Fruit fly (Drosophila melanogaster): Measurements from ENCODE around the gene Npc2c.

The Npc2c gene

DNA sequence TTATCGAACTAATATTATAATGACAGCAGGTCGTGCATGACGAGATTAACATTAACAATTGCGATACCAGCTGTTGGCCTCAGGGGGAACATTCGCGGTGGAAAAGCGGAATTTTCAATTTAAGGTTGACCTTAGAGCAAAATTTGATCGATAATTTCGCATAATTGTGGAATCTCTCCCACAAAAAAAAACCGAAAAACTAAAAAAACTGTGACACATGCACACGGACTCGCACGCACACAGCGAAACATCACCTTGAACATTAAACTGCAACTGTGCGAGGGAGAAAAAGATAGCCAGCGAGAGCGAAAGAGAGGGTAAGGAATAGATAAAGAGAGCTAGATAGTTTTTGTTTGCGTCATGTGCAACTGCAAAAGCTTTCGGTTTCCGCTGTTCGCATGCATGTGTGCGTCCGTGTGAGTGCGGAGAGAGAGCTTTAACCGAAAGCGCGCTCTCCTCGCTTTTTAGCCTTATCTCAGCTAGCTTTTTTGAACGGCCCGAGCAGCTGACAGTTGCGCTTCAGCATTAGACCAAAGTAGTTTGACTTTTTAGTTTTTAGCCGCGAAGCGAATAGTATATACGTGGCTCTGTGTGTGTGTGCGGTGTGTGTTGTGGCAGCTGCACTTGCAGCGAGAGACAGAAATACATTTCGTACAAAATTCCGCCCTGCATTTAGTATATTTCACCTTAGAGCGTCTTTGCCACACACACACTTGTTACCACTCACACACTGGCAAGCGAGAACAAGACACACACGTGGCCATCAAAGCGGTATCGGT lies 33.4 kb downstream of the Npc2c start (continued):
- TF ChIP-seq gem (tag; optimal IDR thresholded peaks at IDR 0.05) = no peak
- no peak for TF ChIP-seq CG10274 (GFP tag; optimal IDR thresholded peaks at IDR 0.05)
- TF ChIP-seq CG6791 (GFP tag; IDR thresholded peaks at IDR 0.05; ENCODE audit: partially characterized antibody) = no peak
- TF ChIP-seq CG13123 (GFP tag; optimal IDR thresholded peaks at IDR 0.05) = no peak
- TF ChIP-seq Dref (GFP tag; IDR thresholded peaks at IDR 0.05) = no peak
- TF ChIP-seq knrl (GFP tag; IDR thresholded peaks at IDR 0.05; ENCODE audit: partially characterized antibody) = 0 out of 3 replicates have a peak, but pooled peaks have one; percentile 35
- no peak for TF ChIP-seq Ada2b (GFP tag; IDR thresholded peaks at IDR 0.05)
- no peak for TF ChIP-seq Fer2 (tag; optimal IDR thresholded peaks at IDR 0.05)
- TF ChIP-seq sc (optimal IDR thresholded peaks at IDR 0.05) = no peak
- no peak for TF ChIP-seq sc (GFP tag; optimal IDR thresholded peaks at IDR 0.05)
- TF ChIP-seq Gug (GFP tag; IDR thresholded peaks at IDR 0.05) = no peak
- no peak for TF ChIP-seq CG16863 (GFP tag; optimal IDR thresholded peaks at IDR 0.05)
- no peak for TF ChIP-seq CG13624 (GFP tag; optimal IDR thresholded peaks at IDR 0.05)
- TF ChIP-seq CG15696 (tag; optimal IDR thresholded peaks at IDR 0.05) = no peak
- TF ChIP-seq Side (GFP tag; optimal IDR thresholded peaks at IDR 0.05) = no peak
- TF ChIP-seq CG12219 (GFP tag; optimal IDR thresholded peaks at IDR 0.05) = no peak
- TF ChIP-seq CG6689 (GFP tag; IDR thresholded peaks at IDR 0.05) = no peak
- TF ChIP-seq jumu (GFP tag; optimal IDR thresholded peaks at IDR 0.05) = no peak
- no peak for TF ChIP-seq ken (GFP tag; IDR thresholded peaks at IDR 0.05)
- TF ChIP-seq CG13424 (tag; optimal IDR thresholded peaks at IDR 0.05) = no peak
- TF ChIP-seq ERR (GFP tag; optimal IDR thresholded peaks at IDR 0.05) = no peak
- TF ChIP-seq Antp (GFP tag; optimal IDR thresholded peaks at IDR 0.05) = no peak
- TF ChIP-seq eve (GFP tag; optimal IDR thresholded peaks at IDR 0.05) = no peak
- TF ChIP-seq Kr (GFP tag; optimal IDR thresholded peaks at IDR 0.05) = no peak
- TF ChIP-seq stwl (tag; optimal IDR thresholded peaks at IDR 0.05) = no peak
- no peak for TF ChIP-seq wek (GFP tag; optimal IDR thresholded peaks at IDR 0.05)
- peak; percentile 3 for TF ChIP-seq exex (tag; optimal IDR thresholded peaks at IDR 0.05)
- TF ChIP-seq CG43689 (GFP tag; IDR thresholded peaks at IDR 0.05) = no peak
- TF ChIP-seq lov (optimal IDR thresholded peaks at IDR 0.05) = no peak
- 0 out of 3 replicates have a peak, but pooled peaks have one; percentile 21 for TF ChIP-seq lov (GFP tag; IDR thresholded peaks at IDR 0.05)
- TF ChIP-seq CG14860 (GFP tag; IDR thresholded peaks at IDR 0.05; ENCODE audit: partially characterized antibody) = no peak
- TF ChIP-seq pros (GFP tag; optimal IDR thresholded peaks at IDR 0.05) = no peak
- no peak for TF ChIP-seq salm (tag; optimal IDR thresholded peaks at IDR 0.05)
- TF ChIP-seq CG7271 (tag; optimal IDR thresholded peaks at IDR 0.05) = no peak
- TF ChIP-seq CG15514 (GFP tag; optimal IDR thresholded peaks at IDR 0.05) = no peak
- TF ChIP-seq yki (optimal IDR thresholded peaks at IDR 0.05) = no peak
- no peak for TF ChIP-seq CG17829 (tag; optimal IDR thresholded peaks at IDR 0.05)
- TF ChIP-seq ash1 (GFP tag; optimal IDR thresholded peaks at IDR 0.05) = no peak
- no peak for TF ChIP-seq slou (GFP tag; optimal IDR thresholded peaks at IDR 0.05)
- TF ChIP-seq D19B (GFP tag; optimal IDR thresholded peaks at IDR 0.05) = no peak
- TF ChIP-seq seq (GFP tag; IDR thresholded peaks at IDR 0.05) = no peak
- no peak for TF ChIP-seq aop (GFP tag; IDR thresholded peaks at IDR 0.05)
- TF ChIP-seq CG12071 (GFP tag; optimal IDR thresholded peaks at IDR 0.05) = peak; percentile 16
- no peak for TF ChIP-seq fd96Cb (tag; optimal IDR thresholded peaks at IDR 0.05)
- TF ChIP-seq HmgZ (tag; optimal IDR thresholded peaks at IDR 0.05) = peak; percentile 45
- TF ChIP-seq Mes4 (GFP tag; optimal IDR thresholded peaks at IDR 0.05) = no peak
- no peak for TF ChIP-seq Lhr (GFP tag; optimal IDR thresholded peaks at IDR 0.05)
- TF ChIP-seq grau (tag; optimal IDR thresholded peaks at IDR 0.05) = no peak
- TF ChIP-seq CG6254 (GFP tag; optimal IDR thresholded peaks at IDR 0.05) = peak; percentile 6
- TF ChIP-seq shn (GFP tag; optimal IDR thresholded peaks at IDR 0.05) = no peak
- no peak for TF ChIP-seq Optix (GFP tag; IDR thresholded peaks at IDR 0.05)

Measured in whole organism, embryonic.